Worm (Caenorhabditis elegans) whole organism, L1 larva: ENCODE measurements around the gene R10E11.5.

ENCODE experiments used
- C16A3.4 ChIP-seq: fragments of 150-350 bp; optimal IDR thresholded peaks from 2 replicates; lab custom pipeline; 2014; ENCODE audit warnings: missing biosample characterization, missing genetic modification characterization
- C34B4.2 ChIP-seq: sonication (generic microtip); optimal IDR thresholded peaks from 2 replicates; lab custom pipeline; 2017; ENCODE audit warnings: mild to moderate bottlenecking, missing genetic modification characterization, missing compliant biosample characterization
- Y116A8C.19 ChIP-seq: sonication (generic microtip); optimal IDR thresholded peaks from 2 replicates; lab custom pipeline; 2016; ENCODE audit warnings: missing compliant biosample characterization, missing genetic modification characterization, borderline replicate concordance
- aha-1 ChIP-seq: fragments of 150-350 bp; optimal IDR thresholded peaks from 2 replicates; lab custom pipeline; 2014; ENCODE audit warnings: missing biosample characterization, missing genetic modification characterization
- alr-1 ChIP-seq: fragments of 200-800 bp; sonication (Bioruptor generic); optimal IDR thresholded peaks from 2 replicates; lab custom pipeline; 2018; ENCODE audit warnings: borderline replicate concordance, mild to moderate bottlenecking, missing genetic modification characterization, missing compliant biosample characterization
- aly-2 ChIP-seq: fragments of 150-350 bp; optimal IDR thresholded peaks from 2 replicates; lab custom pipeline; 2014; ENCODE audit warnings: missing biosample characterization, missing genetic modification characterization
- ceh-82 ChIP-seq, 3 experiments: fragments of 150-350 bp in 1 of 3; sonication (generic microtip) in 2 of 3; optimal IDR thresholded peaks; 2 replicates each; lab custom pipeline; 2014 to 2017; ENCODE audit warnings: missing biosample characterization in 3 of 3, missing genetic modification characterization in 3 of 3
- ces-1 ChIP-seq: fragments of 150-350 bp; optimal IDR thresholded peaks from 2 replicates; lab custom pipeline; 2014; ENCODE audit warnings: missing biosample characterization, missing genetic modification reagents, missing genetic modification characterization
- dpl-1 ChIP-seq, 3 experiments: fragments of 150-350 bp in 2 of 3; sonication (generic microtip) in 1 of 3; optimal IDR thresholded peaks; 2 replicates each; lab custom pipeline; 2014 to 2017; ENCODE audit warnings: missing biosample characterization in 3 of 3, missing genetic modification characterization in 3 of 3, missing genetic modification reagents in 3 of 3
- efl-1 ChIP-seq, 4 experiments: fragments of 150-350 bp; optimal IDR thresholded peaks in 3 of 4; peaks in 1 of 4; 1 replicate in 1 of 4; 2 replicates in 3 of 4; lab custom pipeline; 2014; ENCODE audit warnings: missing biosample characterization in 2 of 4, missing genetic modification characterization in 2 of 4, missing genetic modification reagents in 2 of 4
- efl-3 ChIP-seq: fragments of 200-800 bp; sonication (Bioruptor generic); optimal IDR thresholded peaks from 2 replicates; lab custom pipeline; 2018; ENCODE audit warnings: mild to moderate bottlenecking, missing genetic modification characterization, missing compliant biosample characterization
- egl-13 ChIP-seq: sonication (generic microtip); optimal IDR thresholded peaks from 2 replicates; lab custom pipeline; 2016; ENCODE audit warnings: missing genotype, missing genetic modification reagents, missing genetic modification characterization, missing compliant biosample characterization
- elt-2 ChIP-seq: sonication (generic microtip); optimal IDR thresholded peaks from 2 replicates; lab custom pipeline; 2016; ENCODE audit warnings: missing genetic modification characterization, mild to moderate bottlenecking, inconsistent platforms, missing compliant biosample characterization, missing genetic modification reagents
- elt-3 ChIP-seq, 6 experiments: fragments of 150-350 bp in 1 of 6; sonication (generic microtip); optimal IDR thresholded peaks; 2 replicates each; lab custom pipeline; 2017 to 2018; ENCODE audit warnings: missing biosample characterization in 6 of 6, missing genetic modification characterization in 6 of 6, inconsistent platforms in 1 of 6
- fkh-10 ChIP-seq: sonication (generic microtip); optimal IDR thresholded peaks from 2 replicates; lab custom pipeline; 2017; ENCODE audit warnings: missing biosample characterization, missing genetic modification reagents, missing genetic modification characterization
- fkh-4 ChIP-seq: sonication (generic microtip); optimal IDR thresholded peaks from 2 replicates; lab custom pipeline; 2016; ENCODE audit warnings: missing compliant biosample characterization, missing genetic modification characterization, borderline replicate concordance
- fos-1 ChIP-seq: fragments of 150-350 bp; optimal IDR thresholded peaks from 2 replicates; lab custom pipeline; 2014; ENCODE audit warnings: missing biosample characterization, missing genetic modification characterization
- hlh-17 ChIP-seq: fragments of 200-800 bp; sonication (Bioruptor generic); optimal IDR thresholded peaks from 2 replicates; lab custom pipeline; 2018; ENCODE audit warnings: missing genetic modification characterization, mild to moderate bottlenecking, missing compliant biosample characterization, moderate library complexity, borderline replicate concordance
- irx-1 ChIP-seq: sonication (generic microtip); optimal IDR thresholded peaks from 2 replicates; lab custom pipeline; 2016; ENCODE audit warnings: missing genetic modification characterization, missing compliant biosample characterization
- isw-1 ChIP-seq: fragments of 200-800 bp; sonication (Bioruptor generic); IDR thresholded peaks from 2 replicates; pipeline ENCODE4 v1.3.6; 2022; ENCODE audit warnings: missing genetic modification characterization, missing compliant biosample characterization
- jun-1 ChIP-seq: fragments of 150-350 bp; optimal IDR thresholded peaks from 2 replicates; lab custom pipeline; 2014; ENCODE audit warnings: missing biosample characterization, missing genetic modification reagents, missing genetic modification characterization
- lin-13 ChIP-seq: fragments of 150-350 bp; optimal IDR thresholded peaks from 2 replicates; lab custom pipeline; 2014; ENCODE audit warnings: missing biosample characterization, missing genetic modification reagents, missing genetic modification characterization
- lin-14 ChIP-seq: fragments of 200-800 bp; sonication (Bioruptor generic); optimal IDR thresholded peaks from 2 replicates; lab custom pipeline; 2018; ENCODE audit warnings: mild to moderate bottlenecking, missing genetic modification characterization, moderate library complexity, missing compliant biosample characterization
- lin-15B ChIP-seq: fragments of 150-350 bp; sonication (generic microtip); optimal IDR thresholded peaks from 3 replicates; lab custom pipeline; 2014; ENCODE audit warnings: missing biosample characterization, missing genetic modification characterization
- lsy-2 ChIP-seq, 2 experiments: fragments of 150-350 bp; optimal IDR thresholded peaks; 2 replicates each; lab custom pipeline; 2014; ENCODE audit warnings: missing biosample characterization in 2 of 2, missing genetic modification characterization in 2 of 2
- mab-9 ChIP-seq: fragments of 200-800 bp; sonication (Bioruptor generic); IDR thresholded peaks from 2 replicates; pipeline ENCODE4 v1.3.6; 2022; ENCODE audit warnings: missing genetic modification reagents, missing genetic modification characterization, missing compliant biosample characterization
- mef-2 ChIP-seq: fragments of 150-350 bp; optimal IDR thresholded peaks from 2 replicates; lab custom pipeline; 2014; ENCODE audit warnings: missing biosample characterization, missing genetic modification characterization
- mep-1 ChIP-seq: fragments of 150-350 bp; optimal IDR thresholded peaks from 2 replicates; lab custom pipeline; 2014; ENCODE audit warnings: missing biosample characterization, missing genetic modification characterization
- nhr-19 ChIP-seq: fragments of 200-800 bp; sonication (Bioruptor generic); conservative IDR thresholded peaks from 2 replicates; pipeline ENCODE4 v1.3.6; 2022; ENCODE audit warnings: missing genetic modification characterization, missing compliant biosample characterization
- nhr-47 ChIP-seq: sonication (generic microtip); optimal IDR thresholded peaks from 2 replicates; lab custom pipeline; 2016; ENCODE audit warnings: mild to moderate bottlenecking, missing genetic modification characterization, moderate library complexity, missing compliant biosample characterization
- nhr-71 ChIP-seq: sonication (generic microtip); optimal IDR thresholded peaks from 2 replicates; lab custom pipeline; 2016; ENCODE audit warnings: mild to moderate bottlenecking, missing genetic modification characterization, moderate library complexity, missing compliant biosample characterization
- nhr-76 ChIP-seq: sonication (generic microtip); optimal IDR thresholded peaks from 2 replicates; lab custom pipeline; 2017; ENCODE audit warnings: missing biosample characterization, missing genetic modification characterization
- nhr-77 ChIP-seq: fragments of 150-350 bp; optimal IDR thresholded peaks from 2 replicates; lab custom pipeline; 2014; ENCODE audit warnings: missing biosample characterization, missing genetic modification characterization
- nhr-85 ChIP-seq: sonication (generic microtip); peaks from one replicate; lab custom pipeline; 2016; ENCODE audit warnings: missing genetic modification characterization, inconsistent platforms, missing compliant biosample characterization
- pag-3 ChIP-seq: sonication (generic microtip); optimal IDR thresholded peaks from 2 replicates; lab custom pipeline; 2017; ENCODE audit warnings: missing genetic modification characterization, mild to moderate bottlenecking, missing compliant biosample characterization, antibody characterized with exemption, borderline replicate concordance; ENCODE audit not compliant: insufficient read depth
- pax-3 ChIP-seq: fragments of 200-800 bp; sonication (Bioruptor generic); optimal IDR thresholded peaks from 2 replicates; lab custom pipeline; 2018; ENCODE audit warnings: mild to moderate bottlenecking, missing genetic modification characterization, moderate library complexity, missing compliant biosample characterization
- pqm-1 ChIP-seq: sonication (generic microtip); optimal IDR thresholded peaks from 3 replicates; lab custom pipeline; 2017; ENCODE audit warnings: missing biosample characterization, missing genetic modification characterization
- rnt-1 ChIP-seq: sonication (generic microtip); optimal IDR thresholded peaks from 2 replicates; lab custom pipeline; 2016; ENCODE audit warnings: mild to moderate bottlenecking, missing genetic modification characterization, moderate library complexity, missing compliant biosample characterization
- snpc-4 ChIP-seq: fragments of 150-350 bp; optimal IDR thresholded peaks from 2 replicates; lab custom pipeline; 2014; ENCODE audit warnings: missing biosample characterization, missing genetic modification characterization
- snu-23 ChIP-seq: sonication (generic microtip); optimal IDR thresholded peaks from 2 replicates; lab custom pipeline; 2016; ENCODE audit warnings: missing genetic modification characterization, missing compliant biosample characterization
- sptf-1 ChIP-seq: fragments of 150-350 bp; optimal IDR thresholded peaks from 2 replicates; lab custom pipeline; 2014; ENCODE audit warnings: missing biosample characterization, missing genetic modification characterization
- swsn-7 ChIP-seq: sonication (generic microtip); optimal IDR thresholded peaks from 2 replicates; lab custom pipeline; 2016; ENCODE audit warnings: missing genetic modification characterization, missing compliant biosample characterization
- tbx-2 ChIP-seq: sonication (generic microtip); optimal IDR thresholded peaks from 2 replicates; lab custom pipeline; 2016; ENCODE audit warnings: missing genetic modification characterization, missing compliant biosample characterization
- unc-130 ChIP-seq: fragments of 150-350 bp; optimal IDR thresholded peaks from 2 replicates; lab custom pipeline; 2017; ENCODE audit warnings: missing biosample characterization, missing genetic modification characterization, inconsistent platforms
- unc-30 ChIP-seq: sonication (generic microtip); optimal IDR thresholded peaks from 2 replicates; lab custom pipeline; 2017; ENCODE audit warnings: missing biosample characterization, missing genetic modification characterization
- unc-62 ChIP-seq: fragments of 150-350 bp; optimal IDR thresholded peaks from 2 replicates; lab custom pipeline; 2014; ENCODE audit warnings: missing biosample characterization, missing genetic modification reagents, missing genetic modification characterization
- unc-86 ChIP-seq: sonication (generic microtip); optimal IDR thresholded peaks from 2 replicates; lab custom pipeline; 2016; ENCODE audit warnings: missing genetic modification characterization, missing compliant biosample characterization
- unc-98 ChIP-seq: fragments of 200-800 bp; sonication (Bioruptor generic); IDR thresholded peaks from 2 replicates; pipeline ENCODE4 v1.3.6; 2022; ENCODE audit warnings: missing genetic modification characterization, missing compliant biosample characterization
- zag-1 ChIP-seq: fragments of 150-350 bp; optimal IDR thresholded peaks from 2 replicates; lab custom pipeline; 2014; ENCODE audit warnings: missing biosample characterization, missing genetic modification characterization
- ztf-11 ChIP-seq, 2 experiments: sonication (generic microtip); optimal IDR thresholded peaks; 2 replicates each; lab custom pipeline; 2016 to 2017; ENCODE audit warnings: missing genetic modification characterization in 2 of 2, missing biosample characterization in 1 of 2, missing compliant biosample characterization in 1 of 2

Gene R10E11.5

ce11 chrIII:9766175-9766574, 23.3 kb downstream of the R10E11.5 start, which contains the start of gene cbp-1 (continued):
- TF ChIP-seq ceh-82 (tag; optimal IDR thresholded peaks at IDR 0.05; lab: Kevin White, UChicago), result peak; percentile 3 to 54 (median 4)
- TF ChIP-seq pax-3 (tag; lab: Kevin White, UChicago), result no peak
- no peak for TF ChIP-seq Y116A8C.19 (tag; lab: Kevin White, UChicago)
- no peak for TF ChIP-seq ces-1 (GFP tag; lab: Kevin White, UChicago)
- TF ChIP-seq C16A3.4, result no peak
- TF ChIP-seq unc-130 (tag; lab: Kevin White, UChicago), result peak; percentile 51
- peak; percentile 32 for TF ChIP-seq tbx-2
- no peak for TF ChIP-seq mep-1
- TF ChIP-seq nhr-47 (tag; lab: Kevin White, UChicago), result peak; percentile 48
- peak; percentile 33 for TF ChIP-seq snpc-4 (tag; lab: Kevin White, UChicago)
- no peak for TF ChIP-seq nhr-77 (tag; lab: Kevin White, UChicago)
- TF ChIP-seq aha-1 (tag; lab: Kevin White, UChicago), result no peak
- no peak for TF ChIP-seq pag-3 (tag; lab: Kevin White, UChicago)
- TF ChIP-seq ztf-11 (tag; optimal IDR thresholded peaks at IDR 0.05; lab: Kevin White, UChicago), result peak in 1 of 2 experiments; percentile 47
- TF ChIP-seq nhr-19, result peak; percentile 49
- no peak for TF ChIP-seq mab-9 (GFP tag; lab: Robert Waterston, UW)
- TF ChIP-seq lsy-2 (tag; optimal IDR thresholded peaks at IDR 0.05; lab: Kevin White, UChicago), result peak; percentile 81 to 85
- no peak for TF ChIP-seq egl-13
- TF ChIP-seq fkh-10 (GFP tag; lab: Kevin White, UChicago), result no peak
- TF ChIP-seq lin-14, result peak; percentile 89
- peak; percentile 80 for TF ChIP-seq rnt-1 (tag; lab: Kevin White, UChicago)
- TF ChIP-seq nhr-85 (tag; lab: Kevin White, UChicago), result peak; percentile 14
- peak in 2 of 3 experiments; percentile 37 to 46 for TF ChIP-seq dpl-1 (GFP tag; optimal IDR thresholded peaks at IDR 0.05; lab: Kevin White, UChicago)
- TF ChIP-seq efl-1 (optimal IDR thresholded peaks at IDR 0.05; lab: Kevin White, UChicago), result peak; percentile 69 to 75
- TF ChIP-seq efl-1 (GFP tag; optimal IDR thresholded peaks at IDR 0.05 in 1 of 2; lab: Kevin White, UChicago), result peak; percentile 16 to 90
- peak; percentile 12 for TF ChIP-seq jun-1
- TF ChIP-seq elt-3 (tag; optimal IDR thresholded peaks at IDR 0.05; lab: Kevin White, UChicago), result peak in 1 of 6 experiments; percentile 15
- no peak for TF ChIP-seq pqm-1 (tag; lab: Kevin White, UChicago)
- peak; percentile 68 for TF ChIP-seq snu-23 (GFP tag; lab: Kevin White, UChicago)
- TF ChIP-seq, all 84 proteins: peak for 28

- no peak for TF ChIP-seq unc-30 (tag; lab: Kevin White, UChicago)
- peak; percentile 79 for TF ChIP-seq lin-15B (tag; lab: Kevin White, UChicago)
- peak; percentile 87 for TF ChIP-seq efl-3 (GFP tag; lab: Kevin White, UChicago)
- peak; percentile 96 for TF ChIP-seq aly-2 (tag; lab: Kevin White, UChicago)
- TF ChIP-seq fos-1 (tag; lab: Kevin White, UChicago), result peak; percentile 89
- TF ChIP-seq irx-1, result peak; percentile 96
- peak; percentile 98 for TF ChIP-seq isw-1 (GFP tag; lab: Robert Waterston, UW)
- TF ChIP-seq elt-2 (tag; lab: Kevin White, UChicago), result peak; percentile 95
- peak; percentile 36 to 97 for TF ChIP-seq ztf-11 (tag; optimal IDR thresholded peaks at IDR 0.05; lab: Kevin White, UChicago)
- no peak for TF ChIP-seq hlh-17 (GFP tag; lab: Kevin White, UChicago)
- no peak for TF ChIP-seq pqm-1 (tag; lab: Kevin White, UChicago)
- no peak for TF ChIP-seq sptf-1 (tag; lab: Kevin White, UChicago)
- TF ChIP-seq nhr-76, result no peak
- TF ChIP-seq mef-2, result peak; percentile 86
- peak; percentile 85 for TF ChIP-seq zag-1 (tag; lab: Kevin White, UChicago)
- TF ChIP-seq ces-1 (GFP tag; lab: Kevin White, UChicago), result no peak
- peak; percentile 95 for TF ChIP-seq nhr-77 (tag; lab: Kevin White, UChicago)
- peak; percentile 100 for TF ChIP-seq nhr-71 (tag; lab: Kevin White, UChicago)
- no peak for TF ChIP-seq alr-1 (tag; lab: Kevin White, UChicago)
- TF ChIP-seq unc-98 (GFP tag; lab: Robert Waterston, UW), result peak; percentile 60; the same call in 1 of the 2 replicates
- TF ChIP-seq nhr-85 (tag; lab: Kevin White, UChicago), result peak; percentile 99
- TF ChIP-seq unc-86 (tag; lab: Kevin White, UChicago), result peak; percentile 99
- peak; percentile 99 for TF ChIP-seq swsn-7 (tag; lab: Kevin White, UChicago)
- peak; percentile 43 for TF ChIP-seq C34B4.2 (tag; lab: Kevin White, UChicago)
- TF ChIP-seq unc-62, result peak; percentile 74
- TF ChIP-seq fkh-4 (tag; lab: Kevin White, UChicago), result peak; percentile 70
- peak in 5 of 6 experiments; percentile 38 to 93 (median 75) for TF ChIP-seq elt-3 (tag; optimal IDR thresholded peaks at IDR 0.05; lab: Kevin White, UChicago)
- peak; percentile 96 for TF ChIP-seq lin-13 (GFP tag; lab: Kevin White, UChicago)
- peak; percentile 98 for TF ChIP-seq pax-3 (tag; lab: Kevin White, UChicago)
These were observed 24.0 kb downstream of the R10E11.5 start for ce11 chrIII:9765465-9765900.
